Worm (Caenorhabditis elegans) whole organism, young adult: ENCODE results near the gene mat-2.

Experiments used
- B0261.1 ChIP-seq: sonication (generic microtip); optimal IDR thresholded peaks from 2 replicates; lab custom pipeline; 2016; ENCODE audit warnings: mild to moderate bottlenecking, missing genetic modification characterization, moderate library complexity, missing compliant biosample characterization
- B0336.3 ChIP-seq: fragments of 200-800 bp; sonication (Bioruptor generic); IDR thresholded peaks from 2 replicates; pipeline ENCODE4 v1.3.6; 2022; ENCODE audit warnings: missing genetic modification characterization, missing compliant biosample characterization
- C06A6.2 ChIP-seq: fragments of 200-800 bp; sonication (Bioruptor generic); conservative IDR thresholded peaks from 2 replicates; pipeline ENCODE4 v1.3.6; 2022; ENCODE audit warnings: missing genetic modification characterization, missing compliant biosample characterization
- C17E4.6 ChIP-seq: fragments of 200-800 bp; sonication (Bioruptor generic); IDR thresholded peaks from 2 replicates; pipeline ENCODE4 v1.3.6; 2022; ENCODE audit warnings: missing genetic modification reagents, missing genetic modification characterization, missing compliant biosample characterization
- F22D6.2 ChIP-seq: sonication (generic microtip); optimal IDR thresholded peaks from 2 replicates; lab custom pipeline; 2016; ENCODE audit warnings: mild to moderate bottlenecking, missing genetic modification characterization, missing compliant biosample characterization
- F39B2.1 ChIP-seq: fragments of 200-800 bp; sonication (Bioruptor generic); IDR thresholded peaks from 2 replicates; pipeline ENCODE4 v1.3.6; 2022; ENCODE audit warnings: missing genetic modification reagents, missing genetic modification characterization, missing compliant biosample characterization
- F49E8.2 ChIP-seq: sonication (generic microtip); optimal IDR thresholded peaks from 3 replicates; lab custom pipeline; 2017; ENCODE audit warnings: missing genetic modification characterization, mild to moderate bottlenecking, missing compliant biosample characterization, antibody characterized with exemption, moderate library complexity; ENCODE audit not compliant: insufficient read depth
- F52B5.7 ChIP-seq: sonication (generic microtip); optimal IDR thresholded peaks from 2 replicates; lab custom pipeline; 2016; ENCODE audit warnings: mild to moderate bottlenecking, missing genetic modification characterization, missing compliant biosample characterization
- T07F8.4 ChIP-seq: sonication (generic microtip); optimal IDR thresholded peaks from 2 replicates; lab custom pipeline; 2016; ENCODE audit warnings: mild to moderate bottlenecking, missing genetic modification characterization, moderate library complexity, missing compliant biosample characterization
- Y56A3A.18 ChIP-seq: fragments of 200-800 bp; sonication (Bioruptor generic); IDR thresholded peaks from 2 replicates; pipeline ENCODE4 v1.3.6; 2022; ENCODE audit warnings: missing genetic modification reagents, missing genetic modification characterization, missing compliant biosample characterization
- Y79H2A.3 ChIP-seq: fragments of 200-800 bp; sonication (Bioruptor generic); conservative IDR thresholded peaks from 2 replicates; pipeline ENCODE4 v1.3.6; 2022; ENCODE audit warnings: missing genetic modification reagents, missing genetic modification characterization, missing compliant biosample characterization
- Y95B8A.8 ChIP-seq: fragments of 200-800 bp; sonication (Bioruptor generic); IDR thresholded peaks from 2 replicates; pipeline ENCODE4 v1.3.6; 2022; ENCODE audit warnings: missing genetic modification reagents, missing genetic modification characterization, missing compliant biosample characterization
- ZK185.1 ChIP-seq: sonication (generic microtip); optimal IDR thresholded peaks from 2 replicates; lab custom pipeline; 2016; ENCODE audit warnings: mild to moderate bottlenecking, missing genetic modification characterization, missing compliant biosample characterization; ENCODE audit not compliant: poor library complexity, severe bottlenecking
- akir-1 ChIP-seq: fragments of 200-800 bp; sonication (Bioruptor generic); optimal IDR thresholded peaks from 2 replicates; lab custom pipeline; 2018; ENCODE audit warnings: mild to moderate bottlenecking, missing genetic modification characterization, moderate library complexity, missing compliant biosample characterization
- ama-1 ChIP-seq, 3 experiments: fragments of 150-350 bp in 1 of 3; sonication (generic microtip) in 2 of 3; optimal IDR thresholded peaks; 2 replicates each; lab custom pipeline; 2014 to 2018; ENCODE audit warnings: missing biosample characterization in 2 of 3, missing genetic modification characterization in 2 of 3, missing genetic modification reagents in 2 of 3
- atf-7 ChIP-seq: sonication (generic microtip); optimal IDR thresholded peaks from 2 replicates; lab custom pipeline; 2017; ENCODE audit warnings: mild to moderate bottlenecking, missing genetic modification characterization, missing compliant biosample characterization
- athp-1 ChIP-seq: sonication (generic microtip); optimal IDR thresholded peaks from 2 replicates; lab custom pipeline; 2017; ENCODE audit warnings: mild to moderate bottlenecking, missing genetic modification characterization, missing compliant biosample characterization
- bed-1 ChIP-seq: fragments of 200-800 bp; sonication (Bioruptor generic); IDR thresholded peaks from 2 replicates; pipeline ENCODE4 v1.3.6; 2022; ENCODE audit warnings: missing genetic modification reagents, missing genetic modification characterization, missing compliant biosample characterization
- ccch-3 ChIP-seq: fragments of 200-800 bp; sonication (Bioruptor generic); optimal IDR thresholded peaks from 2 replicates; lab custom pipeline; 2018; ENCODE audit warnings: mild to moderate bottlenecking, missing genetic modification characterization, missing compliant biosample characterization
- cebp-1 ChIP-seq, 2 experiments: fragments of 200-800 bp in 1 of 2; sonication (Bioruptor generic) in 1 of 2; sonication (generic microtip) in 1 of 2; IDR thresholded peaks in 1 of 2; optimal IDR thresholded peaks in 1 of 2; 2 replicates each; pipeline versions ENCODE4 v1.3.6 to Lab custom; 2017 to 2022; ENCODE audit warnings: missing compliant biosample characterization in 2 of 2, missing genetic modification characterization in 2 of 2, mild to moderate bottlenecking in 1 of 2, missing genetic modification reagents in 1 of 2, moderate library complexity in 1 of 2
- ceh-27 ChIP-seq: fragments of 200-800 bp; sonication (Bioruptor generic); optimal IDR thresholded peaks from 2 replicates; lab custom pipeline; 2018; ENCODE audit warnings: mild to moderate bottlenecking, missing genetic modification characterization, moderate library complexity, missing compliant biosample characterization
- ceh-91 ChIP-seq: fragments of 200-800 bp; sonication (Bioruptor generic); IDR thresholded peaks from 2 replicates; pipeline ENCODE4 v1.3.6; 2022; ENCODE audit warnings: missing genetic modification reagents, missing genetic modification characterization, missing compliant biosample characterization
- chd-7 ChIP-seq: sonication (generic microtip); optimal IDR thresholded peaks from 2 replicates; lab custom pipeline; 2016; ENCODE audit warnings: mild to moderate bottlenecking, missing genetic modification characterization, moderate library complexity, missing compliant biosample characterization
- dox-1 ChIP-seq: fragments of 200-800 bp; sonication (Bioruptor generic); IDR thresholded peaks from 2 replicates; pipeline ENCODE4 v1.3.6; 2022; ENCODE audit warnings: missing genetic modification reagents, missing genetic modification characterization, missing compliant biosample characterization
- dpff-1 ChIP-seq: sonication (generic microtip); optimal IDR thresholded peaks from 2 replicates; lab custom pipeline; 2017; ENCODE audit warnings: mild to moderate bottlenecking, missing genetic modification characterization, missing compliant biosample characterization
- egrh-3 ChIP-seq: fragments of 200-800 bp; sonication (Bioruptor generic); IDR thresholded peaks from 2 replicates; pipeline ENCODE4 v1.3.6; 2022; ENCODE audit warnings: missing genetic modification reagents, missing genetic modification characterization, missing compliant biosample characterization
- ekl-4 ChIP-seq: fragments of 200-800 bp; sonication (Bioruptor generic); IDR thresholded peaks from 2 replicates; pipeline ENCODE4 v1.3.6; 2022; ENCODE audit warnings: missing genetic modification reagents, missing genetic modification characterization, missing compliant biosample characterization
- gei-17 ChIP-seq: fragments of 200-800 bp; sonication (Bioruptor generic); optimal IDR thresholded peaks from 2 replicates; lab custom pipeline; 2018; ENCODE audit warnings: mild to moderate bottlenecking, missing genetic modification characterization, missing compliant biosample characterization
- hlh-26 ChIP-seq: fragments of 200-800 bp; sonication (Bioruptor generic); conservative IDR thresholded peaks from 2 replicates; pipeline ENCODE4 v1.3.6; 2022; ENCODE audit warnings: missing genetic modification reagents, missing genetic modification characterization, missing compliant biosample characterization
- hrde-1 ChIP-seq: sonication (generic microtip); optimal IDR thresholded peaks from 2 replicates; lab custom pipeline; 2016; ENCODE audit warnings: missing genetic modification characterization, mild to moderate bottlenecking, missing compliant biosample characterization, moderate library complexity, missing genotype, missing genetic modification reagents, borderline replicate concordance
- lag-1 ChIP-seq: fragments of 200-800 bp; sonication (Bioruptor generic); IDR thresholded peaks from 2 replicates; pipeline ENCODE4 v1.3.6; 2022; ENCODE audit warnings: missing genetic modification reagents, missing genetic modification characterization, missing compliant biosample characterization
- lin-54 ChIP-seq: fragments of 200-800 bp; sonication (Bioruptor generic); optimal IDR thresholded peaks from 2 replicates; lab custom pipeline; 2018; ENCODE audit warnings: mild to moderate bottlenecking, missing genetic modification characterization, missing compliant biosample characterization
- lir-1 ChIP-seq: fragments of 200-800 bp; sonication (Bioruptor generic); conservative IDR thresholded peaks from 2 replicates; pipeline ENCODE4 v1.3.6; 2022; ENCODE audit warnings: missing genetic modification reagents, missing genetic modification characterization, missing compliant biosample characterization
- madf-3 ChIP-seq: fragments of 200-800 bp; sonication (Bioruptor generic); IDR thresholded peaks from 2 replicates; pipeline ENCODE4 v1.3.6; 2022; ENCODE audit warnings: missing genetic modification reagents, missing genetic modification characterization, missing compliant biosample characterization
- mel-28 ChIP-seq: sonication (generic microtip); optimal IDR thresholded peaks from 2 replicates; lab custom pipeline; 2016; ENCODE audit warnings: borderline replicate concordance, mild to moderate bottlenecking, missing genetic modification characterization, missing compliant biosample characterization
- mes-4 ChIP-seq: sonication (generic microtip); optimal IDR thresholded peaks from 2 replicates; lab custom pipeline; 2016; ENCODE audit warnings: missing genotype, missing genetic modification characterization, missing compliant biosample characterization
- mxl-1 ChIP-seq: sonication (generic microtip); optimal IDR thresholded peaks from 2 replicates; lab custom pipeline; 2016; ENCODE audit warnings: missing genetic modification characterization, missing compliant biosample characterization
- pbrm-1 ChIP-seq: fragments of 200-800 bp; sonication (Bioruptor generic); IDR thresholded peaks from 2 replicates; pipeline ENCODE4 v1.3.6; 2022; ENCODE audit warnings: missing genetic modification reagents, missing genetic modification characterization, missing compliant biosample characterization
- repo-1 ChIP-seq: sonication (generic microtip); optimal IDR thresholded peaks from 2 replicates; lab custom pipeline; 2017; ENCODE audit warnings: mild to moderate bottlenecking, missing genetic modification characterization, missing compliant biosample characterization
- rpc-1 ChIP-seq, 2 experiments: fragments of 150-350 bp in 1 of 2; sonication (generic microtip) in 1 of 2; optimal IDR thresholded peaks; 2 replicates each; lab custom pipeline; 2014 to 2018; ENCODE audit warnings: missing biosample characterization in 1 of 2, missing genetic modification characterization in 1 of 2, missing genetic modification reagents in 1 of 2, missing genotype in 1 of 2
- sdz-38 ChIP-seq: sonication (generic microtip); optimal IDR thresholded peaks from 2 replicates; lab custom pipeline; 2016; ENCODE audit warnings: missing genotype, missing genetic modification characterization, missing compliant biosample characterization
- snpc-1.1 ChIP-seq: sonication (generic microtip); optimal IDR thresholded peaks from 2 replicates; lab custom pipeline; 2017; ENCODE audit warnings: missing genetic modification characterization, mild to moderate bottlenecking, missing compliant biosample characterization, antibody characterized with exemption, moderate library complexity, missing genotype, missing genetic modification reagents; ENCODE audit not compliant: insufficient read depth
- somi-1 ChIP-seq: fragments of 200-800 bp; sonication (Bioruptor generic); optimal IDR thresholded peaks from 2 replicates; lab custom pipeline; 2018; ENCODE audit warnings: mild to moderate bottlenecking, missing genetic modification characterization, missing compliant biosample characterization
- sptf-2 ChIP-seq: fragments of 200-800 bp; sonication (Bioruptor generic); optimal IDR thresholded peaks from 2 replicates; lab custom pipeline; 2018; ENCODE audit warnings: mild to moderate bottlenecking, missing genetic modification characterization, missing compliant biosample characterization
- tlf-1 ChIP-seq: fragments of 200-800 bp; sonication (Bioruptor generic); optimal IDR thresholded peaks from 2 replicates; lab custom pipeline; 2018; ENCODE audit warnings: mild to moderate bottlenecking, missing genetic modification characterization, missing compliant biosample characterization
- xnd-1 ChIP-seq: sonication (generic microtip); optimal IDR thresholded peaks from 2 replicates; lab custom pipeline; 2016; ENCODE audit warnings: missing genotype, missing genetic modification reagents, missing genetic modification characterization, missing compliant biosample characterization
- zfh-2 ChIP-seq: fragments of 200-800 bp; sonication (Bioruptor generic); conservative IDR thresholded peaks from 2 replicates; pipeline ENCODE4 v1.3.6; 2022; ENCODE audit warnings: missing genetic modification reagents, missing genetic modification characterization, missing compliant biosample characterization
- ztf-26 ChIP-seq: sonication (generic microtip); optimal IDR thresholded peaks from 2 replicates; lab custom pipeline; 2017; ENCODE audit warnings: missing genetic modification characterization, missing compliant biosample characterization

Gene mat-2

DNA sequence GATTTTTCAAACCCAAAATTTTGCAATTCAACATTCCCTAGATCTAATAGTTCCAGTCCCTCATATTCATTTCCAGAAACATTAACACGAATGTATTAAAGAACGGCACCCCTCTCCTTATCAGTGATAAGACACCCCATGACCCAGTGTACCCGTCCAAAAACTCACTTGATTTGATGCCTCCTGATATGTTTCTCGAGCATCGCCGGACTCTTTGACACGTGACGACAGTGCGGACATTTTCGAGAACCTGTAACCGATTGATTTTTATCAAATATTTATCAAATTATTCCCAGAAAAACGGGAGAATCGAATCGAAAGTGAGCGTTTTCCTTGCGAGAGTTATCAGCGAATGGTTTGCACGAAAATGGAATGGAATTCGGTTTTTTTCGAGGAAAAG, 38.5 kb downstream of the mat-2 start (continued):
- no peak for TF ChIP-seq ztf-26 (tag; lab: Kevin White, UChicago)
- peak; percentile 33 for TF ChIP-seq chd-7 (tag; lab: Kevin White, UChicago)
- TF ChIP-seq mes-4 = no peak
- no peak for TF ChIP-seq ccch-3 (GFP tag; lab: Kevin White, UChicago)
- no peak for TF ChIP-seq xnd-1 (tag; lab: Kevin White, UChicago)
- 0 out of 2 replicates have a peak, but pooled peaks have one; percentile 24 for TF ChIP-seq dox-1 (GFP tag; lab: Robert Waterston, UW)
- no peak for TF ChIP-seq rpc-1 (optimal IDR thresholded peaks at IDR 0.05; lab: Kevin White, UChicago)
- no peak for TF ChIP-seq rpc-1 (tag; optimal IDR thresholded peaks at IDR 0.05; lab: Kevin White, UChicago)
- TF ChIP-seq ekl-4 (GFP tag; lab: Robert Waterston, UW) = no peak
- TF ChIP-seq dpff-1 (tag; lab: Kevin White, UChicago) = no peak
- no peak for TF ChIP-seq akir-1 (GFP tag; lab: Kevin White, UChicago)
- no peak for TF ChIP-seq bed-1 (GFP tag; lab: Robert Waterston, UW)
- no peak for TF ChIP-seq C06A6.2 (GFP tag; lab: Robert Waterston, UW)
- TF ChIP-seq pbrm-1 = no peak
- no peak for TF ChIP-seq F49E8.2
- no peak for TF ChIP-seq Y56A3A.18 (GFP tag; lab: Robert Waterston, UW)
- TF ChIP-seq lin-54 (GFP tag; lab: Kevin White, UChicago) = no peak
- TF ChIP-seq T07F8.4 = no peak
- TF ChIP-seq mel-28 (tag; lab: Kevin White, UChicago) = no peak
- no peak for TF ChIP-seq Y95B8A.8 (GFP tag; lab: Robert Waterston, UW)
- no peak for TF ChIP-seq cebp-1 (GFP tag; IDR thresholded peaks at IDR 0.05; lab: Robert Waterston, UW)
- peak; percentile 66 for TF ChIP-seq cebp-1 (tag; optimal IDR thresholded peaks at IDR 0.05; lab: Kevin White, UChicago)
- TF ChIP-seq lir-1 (GFP tag; lab: Robert Waterston, UW) = no peak
- no peak for TF ChIP-seq F39B2.1 (GFP tag; lab: Robert Waterston, UW)
- TF ChIP-seq madf-3 = no peak
- TF ChIP-seq hlh-26 (GFP tag; lab: Robert Waterston, UW) = no peak
- TF ChIP-seq hrde-1 (tag; lab: Kevin White, UChicago) = no peak
- TF ChIP-seq athp-1 (tag; lab: Kevin White, UChicago) = no peak
- no peak for TF ChIP-seq Y79H2A.3 (GFP tag; lab: Robert Waterston, UW)
- no peak for TF ChIP-seq egrh-3
- no peak for TF ChIP-seq ceh-91 (GFP tag; lab: Robert Waterston, UW)
- no peak for TF ChIP-seq mxl-1
- no peak for TF ChIP-seq repo-1 (tag; lab: Kevin White, UChicago)
- TF ChIP-seq gei-17 (GFP tag; lab: Kevin White, UChicago) = no peak
- no peak for TF ChIP-seq sptf-2 (GFP tag; lab: Kevin White, UChicago)
- no peak for TF ChIP-seq lag-1 (GFP tag; lab: Robert Waterston, UW)
- TF ChIP-seq F22D6.2 (tag; lab: Kevin White, UChicago) = no peak
- TF ChIP-seq snpc-1.1 = no peak
- no peak for TF ChIP-seq B0261.1 (tag; lab: Kevin White, UChicago)
- no peak for TF ChIP-seq zfh-2
- no peak for TF ChIP-seq sdz-38 (tag; lab: Kevin White, UChicago)
- TF ChIP-seq B0336.3 (GFP tag; lab: Robert Waterston, UW) = peak; percentile 41; the same call in 1 of the 2 replicates
- no peak for TF ChIP-seq ceh-27 (GFP tag; lab: Kevin White, UChicago)
- no peak for TF ChIP-seq somi-1 (GFP tag; lab: Kevin White, UChicago)
- peak; percentile 59 for TF ChIP-seq atf-7
- no peak for TF ChIP-seq ZK185.1 (tag; lab: Kevin White, UChicago)
- no peak for TF ChIP-seq C17E4.6 (GFP tag; lab: Robert Waterston, UW)
- TF ChIP-seq ama-1 (optimal IDR thresholded peaks at IDR 0.05; lab: Kevin White, UChicago) = no peak
- TF ChIP-seq ama-1 (GFP tag; optimal IDR thresholded peaks at IDR 0.05; lab: Kevin White, UChicago) = no peak
- no peak for TF ChIP-seq F52B5.7 (tag; lab: Kevin White, UChicago)
- peak; percentile 42 for TF ChIP-seq tlf-1
